Fruit fly (Drosophila melanogaster): ENCODE measurements around the gene CG12984.

Gene CG12984

dm6 chr3L:21037404-21037803 is 45.9 kb downstream of the CG12984 start (continued):
- peak; percentile 14 for TF ChIP-seq CG33213 (GFP tag; optimal IDR thresholded peaks at IDR 0.05)
- TF ChIP-seq Sin3A (optimal IDR thresholded peaks at IDR 0.05), result no peak
- peak; percentile 77 for TF ChIP-seq CG3847 (GFP tag; IDR thresholded peaks at IDR 0.05)
- TF ChIP-seq TFAM (GFP tag; optimal IDR thresholded peaks at IDR 0.05), result no peak
- TF ChIP-seq CG2129 (GFP tag; IDR thresholded peaks at IDR 0.05; ENCODE audit: partially characterized antibody), result no peak
- peak; percentile 63 for TF ChIP-seq CG12104 (GFP tag; optimal IDR thresholded peaks at IDR 0.05)
- peak; percentile 65 for TF ChIP-seq pros (GFP tag; optimal IDR thresholded peaks at IDR 0.05)
- TF ChIP-seq hkb (optimal IDR thresholded peaks at IDR 0.05), result no peak
- TF ChIP-seq hkb (GFP tag; IDR thresholded peaks at IDR 0.05), result peak; percentile 86
- peak; percentile 65 for TF ChIP-seq sisA (GFP tag; IDR thresholded peaks at IDR 0.05)
- no peak for TF ChIP-seq CG16813 (GFP tag; IDR thresholded peaks at IDR 0.05; ENCODE audit: partially characterized antibody)
- TF ChIP-seq caup (GFP tag; optimal IDR thresholded peaks at IDR 0.05; ENCODE audit: severe bottlenecking), result peak; percentile 74
- TF ChIP-seq CG4820 (GFP tag; optimal IDR thresholded peaks at IDR 0.05), result peak; percentile 63
- TF ChIP-seq CG4424 (GFP tag; optimal IDR thresholded peaks at IDR 0.05), result peak; percentile 79
- TF ChIP-seq Meics (GFP tag; optimal IDR thresholded peaks at IDR 0.05), result peak; percentile 78
- peak; percentile 50 for TF ChIP-seq Dad (GFP tag; optimal IDR thresholded peaks at IDR 0.05)
- peak; percentile 53 for TF ChIP-seq CG32772 (GFP tag; IDR thresholded peaks at IDR 0.05)
- peak; percentile 81 for TF ChIP-seq CG30403 (GFP tag; optimal IDR thresholded peaks at IDR 0.05)
- TF ChIP-seq CG32767 (GFP tag; IDR thresholded peaks at IDR 0.05), result peak; percentile 64; the same call in 1 of the 2 replicates
- no peak for TF ChIP-seq CG14965 (GFP tag; optimal IDR thresholded peaks at IDR 0.05; ENCODE audit: borderline replicate concordance)
- peak; percentile 55 for TF ChIP-seq salm (tag; optimal IDR thresholded peaks at IDR 0.05)
- peak; percentile 89 for TF ChIP-seq PHDP (tag; optimal IDR thresholded peaks at IDR 0.05)
- peak; percentile 58; the same call in 1 of the 2 replicates for TF ChIP-seq E2f1 (GFP tag; IDR thresholded peaks at IDR 0.05)
- TF ChIP-seq peb (GFP tag; IDR thresholded peaks at IDR 0.05), result peak; percentile 74
- TF ChIP-seq bsh (GFP tag; optimal IDR thresholded peaks at IDR 0.05), result peak in 1 of 2 experiments; percentile 93
- TF ChIP-seq Mad (GFP tag; optimal IDR thresholded peaks at IDR 0.05), result peak; percentile 52
- TF ChIP-seq lmd (GFP tag; IDR thresholded peaks at IDR 0.05), result peak; percentile 76
- peak; percentile 49 for TF ChIP-seq Vsx1 (GFP tag; optimal IDR thresholded peaks at IDR 0.05)
- TF ChIP-seq run (tag; optimal IDR thresholded peaks at IDR 0.05), result peak; percentile 69
- TF ChIP-seq bowl (GFP tag; IDR thresholded peaks at IDR 0.05), result no peak
- no peak for TF ChIP-seq chinmo (GFP tag; IDR thresholded peaks at IDR 0.05; ENCODE audit: partially characterized antibody)
- TF ChIP-seq az2 (GFP tag; optimal IDR thresholded peaks at IDR 0.05), result peak; percentile 82
- TF ChIP-seq CG9437 (GFP tag; optimal IDR thresholded peaks at IDR 0.05), result peak; percentile 59
- no peak for TF ChIP-seq CG30431 (GFP tag; optimal IDR thresholded peaks at IDR 0.05)
- TF ChIP-seq CG6654 (GFP tag; optimal IDR thresholded peaks at IDR 0.05), result peak; percentile 8
- peak; percentile 38; the same call in 1 of the 2 replicates for TF ChIP-seq CG4360 (GFP tag; IDR thresholded peaks at IDR 0.05)
- TF ChIP-seq Hr39 (optimal IDR thresholded peaks at IDR 0.05), result no peak
- TF ChIP-seq CG14667 (GFP tag; IDR thresholded peaks at IDR 0.05), result peak; percentile 49; the same call in 1 of the 2 replicates
- TF ChIP-seq CG14710 (tag; optimal IDR thresholded peaks at IDR 0.05), result peak; percentile 81
- peak; percentile 88 for TF ChIP-seq CG7839 (tag; optimal IDR thresholded peaks at IDR 0.05)
- peak; percentile 88 for TF ChIP-seq vvl (GFP tag; IDR thresholded peaks at IDR 0.05)
- peak; percentile 74 to 80 for TF ChIP-seq dpn (GFP tag; optimal IDR thresholded peaks at IDR 0.05)
- no peak for TF ChIP-seq gt (GFP tag; IDR thresholded peaks at IDR 0.05)
- peak; percentile 65 for TF ChIP-seq CG4707 (GFP tag; optimal IDR thresholded peaks at IDR 0.05)
- TF ChIP-seq fd96Cb (tag; optimal IDR thresholded peaks at IDR 0.05), result peak; percentile 83
- no peak for TF ChIP-seq mirr (GFP tag; optimal IDR thresholded peaks at IDR 0.05)
- peak; percentile 51; the same call in 1 of the 2 replicates for TF ChIP-seq klu (GFP tag; IDR thresholded peaks at IDR 0.05)
- peak; percentile 56 to 73 for TF ChIP-seq Pdp1 (GFP tag; optimal IDR thresholded peaks at IDR 0.05)
- TF ChIP-seq kah (GFP tag; optimal IDR thresholded peaks at IDR 0.05), result peak; percentile 40
- peak; percentile 79 for TF ChIP-seq CG12769 (tag; optimal IDR thresholded peaks at IDR 0.05)
- no peak for TF ChIP-seq Dp (GFP tag; optimal IDR thresholded peaks at IDR 0.05)
